Fruit fly (Drosophila melanogaster) whole organism: Measurements from ENCODE around the gene Cph.

Experiments
- CG8478 ChIP-seq: fragments of >200 bp; optimal IDR thresholded peaks from 2 replicates; lab custom pipeline; 2018; ENCODE audit warnings: inconsistent platforms
- EcR ChIP-seq, 2 experiments: fragments of >200 bp; optimal IDR thresholded peaks; 2 replicates each; lab custom pipeline; 2017; ENCODE audit warnings: missing biosample characterization in 2 of 2, missing genetic modification characterization in 2 of 2, missing genetic modification reagents in 2 of 2
- pan ChIP-seq: fragments of >200 bp; optimal IDR thresholded peaks from 2 replicates; lab custom pipeline; 2017
- psq ChIP-seq: fragments of >200 bp; optimal IDR thresholded peaks from 2 replicates; lab custom pipeline; 2017

DNA sequence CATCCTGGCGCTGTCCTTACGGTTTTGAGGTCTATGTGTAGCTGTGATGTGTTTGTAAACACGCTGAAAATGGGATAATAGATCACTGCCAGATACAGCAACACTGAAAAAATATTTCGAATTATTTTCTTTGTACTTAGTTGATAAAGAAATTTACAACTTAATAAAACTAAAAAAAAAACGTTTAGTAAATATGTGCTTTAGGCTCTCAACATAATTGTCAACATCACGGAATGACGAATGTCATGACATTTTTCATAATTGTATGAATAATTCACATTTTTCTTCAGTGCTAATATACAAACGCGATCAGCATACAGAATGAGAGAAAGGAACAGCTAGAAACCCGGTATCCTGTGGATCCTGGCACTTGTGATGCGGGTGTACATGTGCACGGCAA, 31.9 kb downstream of the Cph start:
- TF ChIP-seq CG8478 (lab: Kevin White, UChicago) (no peak), EcR (GFP tag; optimal IDR thresholded peaks at IDR 0.05; lab: Kevin White, UChicago) (no peak), pan (lab: Kevin White, UChicago) (no peak), psq (lab: Kevin White, UChicago) (no peak)
